Worm (Caenorhabditis elegans): Measurements from ENCODE around the gene gei-15.

DNA sequence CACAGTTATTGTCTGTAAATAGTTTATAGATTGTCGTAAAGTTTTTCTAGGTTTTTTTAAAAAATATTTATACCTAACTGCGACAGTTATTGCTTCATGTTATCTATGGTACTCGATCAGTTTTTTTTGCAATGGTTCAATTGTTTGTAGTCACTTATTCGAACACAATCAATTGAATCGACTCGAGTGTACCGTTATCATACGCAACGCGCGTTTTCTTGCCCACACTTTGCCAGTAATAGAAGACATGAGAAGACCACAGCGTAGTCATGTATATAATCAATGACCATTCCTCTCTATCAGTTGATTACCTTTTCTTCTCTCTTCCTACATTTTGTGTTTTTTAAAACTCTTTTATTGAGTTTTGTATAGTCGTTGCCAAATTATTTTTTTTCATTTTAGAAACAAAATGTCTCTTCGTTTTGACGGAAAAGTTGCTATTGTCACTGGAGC, 5.0 kb downstream of the gei-15 start, which contains the start of gene dhs-28:
- TF ChIP-seq him-1 (tag; optimal IDR thresholded peaks at IDR 0.05): no peak
- TF ChIP-seq W03F9.2 (tag; optimal IDR thresholded peaks at IDR 0.05): no peak
- TF ChIP-seq dao-5 (tag; optimal IDR thresholded peaks at IDR 0.05): no peak
